Worm (Caenorhabditis elegans) whole organism, young adult: ENCODE results near the gene F53G2.1.

Experiments used
- F10E7.11 ChIP-seq: sonication (generic microtip); optimal IDR thresholded peaks from 2 replicates; lab custom pipeline; 2017; ENCODE audit warnings: mild to moderate bottlenecking, missing genetic modification characterization, moderate library complexity, missing compliant biosample characterization
- F49E8.2 ChIP-seq: sonication (generic microtip); optimal IDR thresholded peaks from 3 replicates; lab custom pipeline; 2017; ENCODE audit warnings: missing genetic modification characterization, mild to moderate bottlenecking, missing compliant biosample characterization, antibody characterized with exemption, moderate library complexity; ENCODE audit not compliant: insufficient read depth
- ama-1 ChIP-seq, 3 experiments: fragments of 150-350 bp in 1 of 3; sonication (generic microtip) in 2 of 3; optimal IDR thresholded peaks; 2 replicates each; lab custom pipeline; 2014 to 2018; ENCODE audit warnings: missing biosample characterization in 2 of 3, missing genetic modification characterization in 2 of 3, missing genetic modification reagents in 2 of 3
- attf-6 ChIP-seq: fragments of 200-800 bp; sonication (Bioruptor generic); IDR thresholded peaks from 2 replicates; pipeline ENCODE4 v1.3.6; 2022; ENCODE audit warnings: missing genetic modification reagents, missing genetic modification characterization, missing compliant biosample characterization
- ceh-58 ChIP-seq: fragments of 200-800 bp; sonication (Bioruptor generic); IDR thresholded peaks from 2 replicates; pipeline ENCODE4 v1.3.6; 2022; ENCODE audit warnings: missing genetic modification characterization, missing compliant biosample characterization
- dpff-1 ChIP-seq: sonication (generic microtip); optimal IDR thresholded peaks from 2 replicates; lab custom pipeline; 2017; ENCODE audit warnings: mild to moderate bottlenecking, missing genetic modification characterization, missing compliant biosample characterization
- efl-1 ChIP-seq: fragments of 150-350 bp; optimal IDR thresholded peaks from 2 replicates; lab custom pipeline; 2014; ENCODE audit warnings: missing biosample characterization, missing genetic modification reagents, missing genetic modification characterization
- lir-1 ChIP-seq: fragments of 200-800 bp; sonication (Bioruptor generic); conservative IDR thresholded peaks from 2 replicates; pipeline ENCODE4 v1.3.6; 2022; ENCODE audit warnings: missing genetic modification reagents, missing genetic modification characterization, missing compliant biosample characterization
- mel-28 ChIP-seq: sonication (generic microtip); optimal IDR thresholded peaks from 2 replicates; lab custom pipeline; 2016; ENCODE audit warnings: borderline replicate concordance, mild to moderate bottlenecking, missing genetic modification characterization, missing compliant biosample characterization
- snpc-4 ChIP-seq, 5 experiments: fragments of 150-350 bp in 1 of 5; sonication (generic microtip) in 4 of 5; optimal IDR thresholded peaks; 2 replicates each; lab custom pipeline; 2014 to 2018; ENCODE audit warnings: missing genetic modification characterization in 5 of 5, missing biosample characterization in 3 of 5, antibody characterized with exemption in 2 of 5, mild to moderate bottlenecking in 2 of 5, missing compliant biosample characterization in 2 of 5, missing genotype in 2 of 5, moderate library complexity in 2 of 5, missing genetic modification reagents in 1 of 5
- ztf-28 ChIP-seq: fragments of 200-800 bp; sonication (Bioruptor generic); IDR thresholded peaks from 2 replicates; pipeline ENCODE4 v1.3.6; 2022; ENCODE audit warnings: missing genetic modification reagents, missing genetic modification characterization, missing compliant biosample characterization

DNA sequence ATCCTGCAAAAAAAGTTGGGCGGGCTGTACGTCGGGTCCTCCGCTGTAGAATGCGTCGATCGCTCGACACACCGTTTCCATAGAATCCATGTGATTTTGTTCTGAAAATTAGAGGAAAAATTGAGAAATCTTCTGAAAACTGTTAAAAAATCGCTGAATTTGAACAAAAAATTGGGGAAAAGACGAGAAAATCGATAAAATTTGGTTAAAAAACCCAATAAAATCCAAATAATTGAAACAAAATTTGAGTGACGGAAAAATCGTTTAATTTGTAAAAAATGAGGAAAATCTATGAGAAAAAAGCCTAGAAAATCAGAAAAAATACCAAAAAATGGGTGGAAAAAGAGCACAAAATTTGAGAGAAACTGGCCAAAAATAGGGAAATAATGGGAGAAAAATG, 15.2 kb upstream of the F53G2.1 start, which contains the start of gene tsr-1:
- no peak for TF ChIP-seq lir-1 (GFP tag; lab: Robert Waterston, UW)
- no peak for TF ChIP-seq ama-1 (optimal IDR thresholded peaks at IDR 0.05; lab: Kevin White, UChicago)
- no peak for TF ChIP-seq ama-1 (GFP tag; optimal IDR thresholded peaks at IDR 0.05; lab: Kevin White, UChicago)
- TF ChIP-seq ztf-28 (GFP tag; lab: Robert Waterston, UW), result no peak
- TF ChIP-seq efl-1 (GFP tag; lab: Kevin White, UChicago), result no peak
- no peak for TF ChIP-seq F10E7.11
- no peak for TF ChIP-seq ceh-58 (GFP tag; lab: Robert Waterston, UW)
- no peak for TF ChIP-seq dpff-1 (tag; lab: Kevin White, UChicago)
- no peak for TF ChIP-seq mel-28
- TF ChIP-seq F49E8.2 (tag; lab: Kevin White, UChicago), result no peak
- no peak for TF ChIP-seq attf-6 (GFP tag; lab: Robert Waterston, UW)
- TF ChIP-seq snpc-4 (GFP tag; optimal IDR thresholded peaks at IDR 0.05; lab: Kevin White, UChicago), result no peak
- TF ChIP-seq snpc-4 (tag; optimal IDR thresholded peaks at IDR 0.05; lab: Kevin White, UChicago), result no peak
